Fruit fly (Drosophila melanogaster) whole organism, embryonic: ENCODE results near the gene CG43731.
A peak's percentile ranks its signal among the peaks of the same experiment; 100 is the strongest.

Source experiments
- Atf3 ChIP-seq: fragments of 200-800 bp; sonication (Bioruptor generic); optimal IDR thresholded peaks from 3 replicates; lab custom pipeline; 2016; ENCODE audit warnings: missing biosample characterization, missing genetic modification characterization
- BtbVII ChIP-seq: fragments of 200-800 bp; sonication (Bioruptor generic); optimal IDR thresholded peaks from 3 replicates; lab custom pipeline; 2017; ENCODE audit warnings: missing biosample characterization, mild to moderate bottlenecking, missing genetic modification characterization
- CG10147 ChIP-seq: fragments of 200-800 bp; sonication (Bioruptor generic); optimal IDR thresholded peaks from 2 replicates; lab custom pipeline; 2019; ENCODE audit warnings: missing biosample characterization, mild to moderate bottlenecking, missing genetic modification characterization, moderate library complexity
- CG10565 ChIP-seq: fragments of 200-800 bp; sonication (Bioruptor generic); optimal IDR thresholded peaks from 3 replicates; lab custom pipeline; 2016; ENCODE audit warnings: missing biosample characterization, mild to moderate bottlenecking, missing genetic modification characterization
- CG11247 ChIP-seq: fragments of 200-800 bp; sonication (Bioruptor generic); IDR thresholded peaks from 2 replicates; pipeline ENCODE4 v1.3.6; 2022; ENCODE audit warnings: missing biosample characterization, missing genetic modification characterization
- CG12155 ChIP-seq: fragments of 200-800 bp; sonication (Bioruptor generic); optimal IDR thresholded peaks from 3 replicates; lab custom pipeline; 2016; ENCODE audit warnings: missing biosample characterization, missing genetic modification characterization
- CG12659 ChIP-seq: fragments of 200-800 bp; sonication (Bioruptor generic); optimal IDR thresholded peaks from 3 replicates; lab custom pipeline; 2017; ENCODE audit warnings: mild to moderate bottlenecking, missing biosample characterization, missing genetic modification reagents, missing genetic modification characterization
- CG12744 ChIP-seq: fragments of 200-800 bp; sonication (Bioruptor generic); optimal IDR thresholded peaks from 2 replicates; lab custom pipeline; 2016; ENCODE audit warnings: missing biosample characterization, missing genetic modification characterization
- CG13775 ChIP-seq: fragments of 200-800 bp; sonication (Bioruptor generic); optimal IDR thresholded peaks from 3 replicates; lab custom pipeline; 2017; ENCODE audit warnings: missing biosample characterization, mild to moderate bottlenecking, missing genetic modification characterization
- CG17568 ChIP-seq: fragments of 200-800 bp; sonication (Bioruptor generic); optimal IDR thresholded peaks from 2 replicates; lab custom pipeline; 2018; ENCODE audit warnings: missing biosample characterization, mild to moderate bottlenecking, missing genetic modification characterization, moderate library complexity
- CG17802 ChIP-seq: fragments of 200-800 bp; sonication (Bioruptor generic); optimal IDR thresholded peaks from 2 replicates; lab custom pipeline; 2018; ENCODE audit warnings: missing biosample characterization, mild to moderate bottlenecking, missing genetic modification characterization, moderate library complexity
- CG1832 ChIP-seq: fragments of 200-800 bp; sonication (Bioruptor generic); optimal IDR thresholded peaks from 2 replicates; lab custom pipeline; 2017; ENCODE audit warnings: missing biosample characterization, mild to moderate bottlenecking, missing genetic modification characterization, inconsistent platforms
- CG18599 ChIP-seq: fragments of 200-800 bp; sonication (Bioruptor generic); optimal IDR thresholded peaks from 3 replicates; lab custom pipeline; 2017; ENCODE audit warnings: missing biosample characterization, missing genetic modification characterization, mild to moderate bottlenecking, moderate library complexity, missing genetic modification reagents
- CG18619 ChIP-seq: fragments of 200-800 bp; sonication (Bioruptor generic); optimal IDR thresholded peaks from 3 replicates; lab custom pipeline; 2017; ENCODE audit warnings: missing biosample characterization, mild to moderate bottlenecking, missing genetic modification characterization
- CG18764 ChIP-seq: fragments of 200-800 bp; sonication (Bioruptor generic); optimal IDR thresholded peaks from 3 replicates; lab custom pipeline; 2016; ENCODE audit warnings: missing biosample characterization, missing genetic modification characterization
- CG2120 ChIP-seq: fragments of 200-800 bp; sonication (Bioruptor generic); optimal IDR thresholded peaks from 3 replicates; lab custom pipeline; 2016; ENCODE audit warnings: missing biosample characterization, missing genetic modification characterization
- CG31224 ChIP-seq: fragments of 200-800 bp; sonication (Bioruptor generic); IDR thresholded peaks from 2 replicates; pipeline ENCODE4 v1.3.6; 2022; ENCODE audit warnings: missing biosample characterization, missing genetic modification characterization
- CG3995 ChIP-seq: fragments of 200-800 bp; sonication (Bioruptor generic); optimal IDR thresholded peaks from 3 replicates; lab custom pipeline; 2016; ENCODE audit warnings: missing biosample characterization, missing genetic modification characterization
- CG4820 ChIP-seq: fragments of 200-800 bp; sonication (Bioruptor generic); optimal IDR thresholded peaks from 3 replicates; lab custom pipeline; 2016; ENCODE audit warnings: missing biosample characterization, missing genetic modification characterization
- CG6765 ChIP-seq: fragments of 200-800 bp; sonication (Bioruptor generic); optimal IDR thresholded peaks from 3 replicates; lab custom pipeline; 2017; ENCODE audit warnings: missing biosample characterization, mild to moderate bottlenecking, missing genetic modification characterization
- CG7357 ChIP-seq: fragments of 200-800 bp; sonication (Bioruptor generic); IDR thresholded peaks from 3 replicates; pipeline ENCODE4 v1.3.6; 2022; ENCODE audit warnings: missing biosample characterization, missing genetic modification characterization
- CG8924 ChIP-seq: fragments of 200-800 bp; optimal IDR thresholded peaks from 3 replicates; lab custom pipeline; 2019; ENCODE audit warnings: missing biosample characterization, mild to moderate bottlenecking, missing genetic modification characterization, moderate library complexity
- Ets97D ChIP-seq: fragments of 200-800 bp; sonication (Bioruptor generic); optimal IDR thresholded peaks from 3 replicates; lab custom pipeline; 2016; ENCODE audit warnings: missing biosample characterization, missing genetic modification characterization
- Fer1 ChIP-seq: fragments of 200-800 bp; sonication (Bioruptor generic); optimal IDR thresholded peaks from 2 replicates; lab custom pipeline; 2017; ENCODE audit warnings: missing biosample characterization, mild to moderate bottlenecking, missing genetic modification characterization
- HmgD ChIP-seq: fragments of 200-800 bp; sonication (Bioruptor generic); optimal IDR thresholded peaks from 3 replicates; lab custom pipeline; 2016; ENCODE audit warnings: missing biosample characterization, missing genetic modification characterization
- MTF-1 ChIP-seq: fragments of 200-800 bp; sonication (Bioruptor generic); optimal IDR thresholded peaks from 2 replicates; lab custom pipeline; 2018; ENCODE audit warnings: missing biosample characterization, mild to moderate bottlenecking, missing genetic modification characterization, borderline replicate concordance
- NFAT ChIP-seq: fragments of 200-800 bp; sonication (Bioruptor generic); IDR thresholded peaks from 2 replicates; pipeline ENCODE4 v1.3.6; 2022; ENCODE audit warnings: missing biosample characterization, missing genetic modification characterization
- Nf-YC ChIP-seq: fragments of 200-800 bp; optimal IDR thresholded peaks from 3 replicates; lab custom pipeline; 2019; ENCODE audit warnings: missing biosample characterization, mild to moderate bottlenecking, missing genetic modification characterization, moderate library complexity
- Oli ChIP-seq: fragments of 200-800 bp; sonication (Bioruptor generic); optimal IDR thresholded peaks from 2 replicates; lab custom pipeline; 2018; ENCODE audit warnings: missing biosample characterization, mild to moderate bottlenecking, missing genetic modification characterization, moderate library complexity
- Rfx ChIP-seq: fragments of 200-800 bp; sonication (Bioruptor generic); IDR thresholded peaks from 2 replicates; pipeline ENCODE4 v1.3.6; 2022; ENCODE audit warnings: missing biosample characterization, missing genetic modification characterization
- ase ChIP-seq: fragments of 200-800 bp; sonication (Bioruptor generic); IDR thresholded peaks from 3 replicates; pipeline ENCODE4 v1.3.6; 2022; ENCODE audit warnings: missing biosample characterization, missing genetic modification characterization
- az2 ChIP-seq: fragments of 200-800 bp; sonication (Bioruptor generic); optimal IDR thresholded peaks from 3 replicates; lab custom pipeline; 2016; ENCODE audit warnings: missing biosample characterization, missing genetic modification characterization
- bab2 ChIP-seq: fragments of 200-800 bp; sonication (Bioruptor generic); optimal IDR thresholded peaks from 2 replicates; lab custom pipeline; 2016; ENCODE audit warnings: missing biosample characterization, missing genetic modification characterization
- bowl ChIP-seq: fragments of 200-800 bp; sonication (Bioruptor generic); IDR thresholded peaks from 2 replicates; pipeline ENCODE4 v1.3.6; 2022; ENCODE audit warnings: missing biosample characterization, missing genetic modification characterization
- br ChIP-seq: fragments of >200 bp; optimal IDR thresholded peaks from 2 replicates; lab custom pipeline; 2017
- caup ChIP-seq: fragments of 200-800 bp; sonication (Bioruptor generic); optimal IDR thresholded peaks from 3 replicates; lab custom pipeline; 2017; ENCODE audit warnings: missing biosample characterization, mild to moderate bottlenecking, missing genetic modification characterization, moderate library complexity; ENCODE audit not compliant: severe bottlenecking
- da ChIP-seq: fragments of 200-800 bp; sonication (Bioruptor generic); optimal IDR thresholded peaks from 2 replicates; lab custom pipeline; 2016; ENCODE audit warnings: missing biosample characterization, missing genetic modification characterization
- fru ChIP-seq: fragments of >200 bp; optimal IDR thresholded peaks from 2 replicates; lab custom pipeline; 2017
- ftz-f1 ChIP-seq: fragments of 200-800 bp; sonication (Bioruptor generic); optimal IDR thresholded peaks from 2 replicates; lab custom pipeline; 2016; ENCODE audit warnings: missing biosample characterization, missing genetic modification characterization
- gce ChIP-seq: fragments of 200-800 bp; sonication (Bioruptor generic); IDR thresholded peaks from 3 replicates; pipeline ENCODE4 v1.3.6; 2022; ENCODE audit warnings: missing biosample characterization, missing genetic modification characterization
- inv ChIP-seq: fragments of 200-800 bp; sonication (Bioruptor generic); IDR thresholded peaks from 2 replicates; pipeline ENCODE4 v1.3.6; 2022; ENCODE audit warnings: missing biosample characterization, missing genetic modification characterization; ENCODE audit not compliant: partially characterized antibody
- lilli ChIP-seq: fragments of 200-800 bp; sonication (Bioruptor generic); optimal IDR thresholded peaks from 3 replicates; lab custom pipeline; 2016; ENCODE audit warnings: missing biosample characterization, missing genetic modification characterization
- maf-S ChIP-seq: fragments of 200-800 bp; sonication (Bioruptor generic); optimal IDR thresholded peaks from 2 replicates; lab custom pipeline; 2016; ENCODE audit warnings: missing biosample characterization, missing genetic modification characterization
- nerfin-2 ChIP-seq: fragments of 200-800 bp; sonication (Bioruptor generic); IDR thresholded peaks from 2 replicates; pipeline ENCODE4 v1.3.6; 2022; ENCODE audit warnings: missing biosample characterization, missing genetic modification characterization; ENCODE audit not compliant: partially characterized antibody
- pho ChIP-seq: fragments of 200-800 bp; sonication (Bioruptor generic); optimal IDR thresholded peaks from 2 replicates; lab custom pipeline; 2016; ENCODE audit warnings: missing biosample characterization, missing genetic modification characterization
- psq ChIP-seq: fragments of 200-800 bp; sonication (Bioruptor generic); optimal IDR thresholded peaks from 2 replicates; lab custom pipeline; 2017; ENCODE audit warnings: missing biosample characterization, missing genetic modification characterization
- repo ChIP-seq: fragments of 200-800 bp; sonication (Bioruptor generic); optimal IDR thresholded peaks from 2 replicates; lab custom pipeline; 2016; ENCODE audit warnings: missing biosample characterization, missing genetic modification characterization
- rib ChIP-seq: fragments of 200-800 bp; sonication (Bioruptor generic); IDR thresholded peaks from 2 replicates; pipeline ENCODE4 v1.3.6; 2022; ENCODE audit warnings: missing biosample characterization, missing genetic modification characterization
- so ChIP-seq: fragments of 200-800 bp; sonication (Bioruptor generic); IDR thresholded peaks from 3 replicates; pipeline ENCODE4 v1.3.6; 2022; ENCODE audit warnings: missing biosample characterization, missing genetic modification characterization
- usp ChIP-seq: fragments of >200 bp; optimal IDR thresholded peaks from 2 replicates; lab custom pipeline; 2017; ENCODE audit warnings: missing biosample characterization, missing genetic modification characterization
- zen2 ChIP-seq: fragments of 200-800 bp; sonication (Bioruptor generic); IDR thresholded peaks from 3 replicates; pipeline ENCODE4 v1.3.6; 2022; ENCODE audit warnings: missing biosample characterization, missing genetic modification characterization; ENCODE audit not compliant: partially characterized antibody

CG43731 gene

dm6 chr2L:19131905-19132402 lies 30.1 kb downstream of the CG43731 start, which contains the start of the genes AsnRS and DCTN6-p27 (continued):
- no peak for TF ChIP-seq CG17568 (GFP tag; lab: Kevin White, UChicago)
- peak; percentile 82 for TF ChIP-seq Rfx (GFP tag; lab: Robert Waterston, UW)
- peak; percentile 55 for TF ChIP-seq pho (GFP tag; lab: Kevin White, UChicago)
- TF ChIP-seq CG4820 (GFP tag; lab: Kevin White, UChicago), result peak; percentile 77
- no peak for TF ChIP-seq CG6765 (GFP tag; lab: Kevin White, UChicago)
- peak; percentile 38 for TF ChIP-seq CG18619
- peak; percentile 84 for TF ChIP-seq lilli
- TF ChIP-seq CG2120 (GFP tag; lab: Kevin White, UChicago), result peak; percentile 83
- no peak for TF ChIP-seq CG1832 (GFP tag; lab: Kevin White, UChicago)
- TF ChIP-seq NFAT (GFP tag; lab: Robert Waterston, UW), result peak; percentile 77
- peak; percentile 39; the same call in 1 of the 2 replicates for TF ChIP-seq CG31224 (GFP tag; lab: Robert Waterston, UW)
- no peak for TF ChIP-seq usp
- peak; percentile 61 for TF ChIP-seq CG18764 (GFP tag; lab: Kevin White, UChicago)
- TF ChIP-seq caup, result peak; percentile 63
- no peak for TF ChIP-seq gce (GFP tag; lab: Robert Waterston, UW)
- peak; percentile 8 for TF ChIP-seq Atf3 (GFP tag; lab: Kevin White, UChicago)
- TF ChIP-seq ase (GFP tag; lab: Robert Waterston, UW), result peak; percentile 64; the same call in 2 of the 3 replicates
- no peak for TF ChIP-seq HmgD (GFP tag; lab: Kevin White, UChicago)
- TF ChIP-seq CG8924 (tag; lab: Kevin White, UChicago), result peak; percentile 64
- peak; percentile 73 for TF ChIP-seq inv (GFP tag; lab: Robert Waterston, UW)
- TF ChIP-seq zen2 (GFP tag; lab: Robert Waterston, UW), result 0 out of 3 replicates have a peak, but pooled peaks have one; percentile 59
- TF ChIP-seq CG10565, result no peak
- TF ChIP-seq fru (lab: Kevin White, UChicago), result no peak
- TF ChIP-seq repo (GFP tag; lab: Kevin White, UChicago), result peak; percentile 9
- TF ChIP-seq so (GFP tag; lab: Robert Waterston, UW), result no peak
- peak; percentile 42 for TF ChIP-seq CG10147
- no peak for TF ChIP-seq ftz-f1 (GFP tag; lab: Kevin White, UChicago)
- peak; percentile 53 for TF ChIP-seq BtbVII (GFP tag; lab: Kevin White, UChicago)
- peak; percentile 39 for TF ChIP-seq bab2
- peak; percentile 79 for TF ChIP-seq CG13775 (GFP tag; lab: Kevin White, UChicago)
- peak; percentile 38 for TF ChIP-seq CG3995 (GFP tag; lab: Kevin White, UChicago)
- no peak for TF ChIP-seq CG17802 (tag; lab: Kevin White, UChicago)
- peak; percentile 46 for TF ChIP-seq psq (GFP tag; lab: Kevin White, UChicago)
- TF ChIP-seq Nf-YC (tag; lab: Kevin White, UChicago), result peak; percentile 68
- TF ChIP-seq CG12659, result peak; percentile 78
- TF ChIP-seq Ets97D (GFP tag; lab: Kevin White, UChicago), result peak; percentile 74
- no peak for TF ChIP-seq rib (GFP tag; lab: Robert Waterston, UW)
- TF ChIP-seq br (lab: Kevin White, UChicago), result no peak
- peak; percentile 60 for TF ChIP-seq Fer1 (GFP tag; lab: Kevin White, UChicago)
- peak; percentile 53; the same call in 1 of the 2 replicates for TF ChIP-seq nerfin-2 (GFP tag; lab: Robert Waterston, UW)
- peak; percentile 14 for TF ChIP-seq CG12744
- peak; percentile 57 for TF ChIP-seq maf-S (GFP tag; lab: Kevin White, UChicago)
- TF ChIP-seq Oli (tag; lab: Kevin White, UChicago), result peak; percentile 48
- peak; percentile 80 for TF ChIP-seq CG12155 (GFP tag; lab: Kevin White, UChicago)
- peak; percentile 69 for TF ChIP-seq CG11247 (GFP tag; lab: Robert Waterston, UW)
- TF ChIP-seq MTF-1, result no peak
- TF ChIP-seq da (GFP tag; lab: Kevin White, UChicago), result peak; percentile 3
- TF ChIP-seq az2 (GFP tag; lab: Kevin White, UChicago), result peak; percentile 66
- TF ChIP-seq CG7357, result 0 out of 3 replicates have a peak, but pooled peaks have one; percentile 15
- no peak for TF ChIP-seq bowl
- TF ChIP-seq CG18599 (GFP tag; lab: Kevin White, UChicago), result peak; percentile 78
